Fruit fly (Drosophila melanogaster): ENCODE results near the gene CG3119.

- TF ChIP-seq psq (GFP tag; optimal IDR thresholded peaks at IDR 0.05) (no peak), Hr78 (GFP tag; optimal IDR thresholded peaks at IDR 0.05) (no peak), br (GFP tag; optimal IDR thresholded peaks at IDR 0.05) (no peak)
Observed at dm6 chr2L:2840311-2840710, 2.7 kb upstream of the CG3119 start.

All from whole organism, wandering third instar larva.